Fruit fly (Drosophila melanogaster): ENCODE data around the gene fbl.

DNA sequence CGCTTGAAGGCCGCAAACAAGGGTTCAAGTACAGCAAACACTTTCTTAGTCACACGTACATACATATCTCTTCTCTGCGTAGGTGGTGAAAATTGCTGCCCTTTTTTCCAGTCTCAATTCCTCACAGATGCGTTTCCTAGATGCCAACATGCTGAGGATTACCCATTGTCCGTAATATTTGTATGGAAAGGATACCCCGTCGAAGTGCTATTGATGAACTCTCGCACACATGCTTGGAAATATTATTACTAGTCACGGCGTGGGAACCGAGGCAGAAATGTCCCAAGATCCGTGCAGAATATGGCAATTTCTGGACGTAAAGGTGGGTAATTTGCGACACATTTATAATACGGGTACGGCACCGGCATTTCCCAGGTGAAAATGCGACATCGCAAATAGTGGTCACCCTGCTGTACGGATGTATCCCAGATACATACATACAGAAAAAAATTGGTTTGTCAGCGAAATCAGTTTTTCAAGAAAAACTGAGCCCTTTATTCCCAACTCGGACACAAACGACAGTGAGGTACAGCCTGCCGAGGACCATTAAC is 21.2 kb downstream of the fbl start:
- TF ChIP-seq CG8478 (optimal IDR thresholded peaks at IDR 0.05), result no peak
- TF ChIP-seq Dll (optimal IDR thresholded peaks at IDR 0.05), result no peak
- TF ChIP-seq psq (optimal IDR thresholded peaks at IDR 0.05), result no peak

Measured in whole organism.